Worm (Caenorhabditis elegans): Measurements from ENCODE around the gene T24H10.4.

T24H10.4 gene

ce11 chrII:9112851-9113250 is 3.5 kb downstream of the T24H10.4 start, which contains the start of gene jun-1 (continued):
- TF ChIP-seq fkh-10 (GFP tag; optimal IDR thresholded peaks at IDR 0.05) (no peak), ceh-62 (tag; optimal IDR thresholded peaks at IDR 0.05) (no peak), spr-1 (tag; optimal IDR thresholded peaks at IDR 0.05) (peak; percentile 51), T20F7.1 (GFP tag; optimal IDR thresholded peaks at IDR 0.05) (peak; percentile 71), Y75B8A.6 (GFP tag; IDR thresholded peaks at IDR 0.05) (no peak), dve-1 (tag; optimal IDR thresholded peaks at IDR 0.05; ENCODE audit: insufficient read depth) (peak; percentile 93), ceh-44 (GFP tag; IDR thresholded peaks at IDR 0.05) (no peak), madf-9 (GFP tag; conservative IDR thresholded peaks at IDR 0.05) (no peak), ceh-32 (tag; optimal IDR thresholded peaks at IDR 0.05; ENCODE audit: poor library complexity) (no peak), F10B5.3 (tag; optimal IDR thresholded peaks at IDR 0.05) (no peak), Y5F2A.4 (GFP tag; optimal IDR thresholded peaks at IDR 0.05) (no peak), zfp-2 (tag; optimal IDR thresholded peaks at IDR 0.05) (no peak), gei-8 (GFP tag; optimal IDR thresholded peaks at IDR 0.05) (no peak), mep-1 (tag; optimal IDR thresholded peaks at IDR 0.05) (peak; percentile 93), daf-8 (GFP tag; IDR thresholded peaks at IDR 0.05) (no peak), spr-3 (GFP tag; optimal IDR thresholded peaks at IDR 0.05) (no peak), lir-3 (tag; optimal IDR thresholded peaks at IDR 0.05) (no peak), nhr-42 (GFP tag; IDR thresholded peaks at IDR 0.05) (no peak), set-16 (GFP tag; IDR thresholded peaks at IDR 0.05) (peak; percentile 41), unc-62 (GFP tag; optimal IDR thresholded peaks at IDR 0.05 in 1 of 2) (peak in 1 of 2 experiments; percentile 100), unc-62 (tag; optimal IDR thresholded peaks at IDR 0.05) (no peak), attf-4 (tag; optimal IDR thresholded peaks at IDR 0.05) (no peak), mes-2 (tag; optimal IDR thresholded peaks at IDR 0.05; ENCODE audit: poor library complexity, severe bottlenecking) (peak; percentile 47), daf-16 (GFP tag; optimal IDR thresholded peaks at IDR 0.05) (peak in 1 of 2 experiments; percentile 68), daf-16 (tag; optimal IDR thresholded peaks at IDR 0.05) (peak; percentile 23), T26A8.4 (GFP tag; IDR thresholded peaks at IDR 0.05) (no peak), arid-1 (GFP tag; conservative IDR thresholded peaks at IDR 0.05) (no peak), lin-15B (tag; optimal IDR thresholded peaks at IDR 0.05) (no peak), F26F4.8 (GFP tag; conservative IDR thresholded peaks at IDR 0.05) (no peak), nhr-76 (tag; optimal IDR thresholded peaks at IDR 0.05) (no peak), daf-19 (GFP tag; conservative IDR thresholded peaks at IDR 0.05) (no peak), ztf-7 (tag; optimal IDR thresholded peaks at IDR 0.05) (no peak), tra-1 (GFP tag; IDR thresholded peaks at IDR 0.05) (peak; percentile 60; the same call in 1 of the 2 replicates), nhr-10 (tag; optimal IDR thresholded peaks at IDR 0.05) (peak; percentile 17), hlh-30 (tag; optimal IDR thresholded peaks at IDR 0.05; ENCODE audit: insufficient read depth) (peak; percentile 95), nhr-41 (GFP tag; IDR thresholded peaks at IDR 0.05) (no peak), aly-2 (tag; optimal IDR thresholded peaks at IDR 0.05) (no peak), ZK546.5 (tag; optimal IDR thresholded peaks at IDR 0.05) (no peak), unc-39 (tag; optimal IDR thresholded peaks at IDR 0.05) (no peak), ZK337.2 (GFP tag; IDR thresholded peaks at IDR 0.05) (no peak), tag-97 (GFP tag; IDR thresholded peaks at IDR 0.05) (no peak), hlh-11 (tag; optimal IDR thresholded peaks at IDR 0.05) (peak; percentile 91), F37D6.2 (tag; optimal IDR thresholded peaks at IDR 0.05) (peak; percentile 38), mxl-3 (GFP tag; optimal IDR thresholded peaks at IDR 0.05) (peak; percentile 56), ces-1 (GFP tag; optimal IDR thresholded peaks at IDR 0.05) (no peak), lsy-2 (tag; optimal IDR thresholded peaks at IDR 0.05) (peak; percentile 70 to 89), vab-7 (GFP tag; IDR thresholded peaks at IDR 0.05) (no peak), lin-13 (GFP tag; optimal IDR thresholded peaks at IDR 0.05) (no peak), ceh-28 (tag; optimal IDR thresholded peaks at IDR 0.05) (no peak), lim-7 (GFP tag; IDR thresholded peaks at IDR 0.05) (no peak), pha-4 (GFP tag; IDR thresholded peaks at IDR 0.05) (0 out of 2 replicates have a peak, but pooled peaks have one; percentile 22), pha-4 (tag; optimal IDR thresholded peaks at IDR 0.05) (no peak)

Data from whole organism, L4 larva.